Worm (Caenorhabditis elegans): Measurements from ENCODE around the gene C13F10.1.

ce11 chrV:7196037-7196436 is 27.8 kb upstream of the C13F10.1 start, which contains the start of gene attf-2:
- TF ChIP-seq ama-1 (optimal IDR thresholded peaks at IDR 0.05) (no peak), ceh-36 (tag; optimal IDR thresholded peaks at IDR 0.05) (no peak), flt-1 (GFP tag; IDR thresholded peaks at IDR 0.05) (no peak), scrt-1 (GFP tag; IDR thresholded peaks at IDR 0.05) (no peak), B0310.2 (tag; optimal IDR thresholded peaks at IDR 0.05) (no peak), hnd-1 (tag; optimal IDR thresholded peaks at IDR 0.05) (no peak), hmbx-1 (tag; optimal IDR thresholded peaks at IDR 0.05) (no peak), hmg-4 (GFP tag; optimal IDR thresholded peaks at IDR 0.05) (no peak), aly-1 (tag; optimal IDR thresholded peaks at IDR 0.05) (no peak), tra-4 (tag; optimal IDR thresholded peaks at IDR 0.05) (no peak), pes-1 (GFP tag; IDR thresholded peaks at IDR 0.05) (no peak), tbx-37 (GFP tag; conservative IDR thresholded peaks at IDR 0.05) (no peak), F13C5.2 (tag; optimal IDR thresholded peaks at IDR 0.05) (no peak)
